Worm (Caenorhabditis elegans): Measurements from ENCODE around the gene best-1.

The best-1 gene

ce11 chrIV:13086705-13087104, 22.9 kb downstream of the best-1 start, which contains the start of gene spin-2:
Gene spin-2 (plus strand): TSS chrIV:13087005.
- no peak for TF ChIP-seq tbx-11 (GFP tag; IDR thresholded peaks at IDR 0.05)
- no peak for TF ChIP-seq B0310.2 (tag; optimal IDR thresholded peaks at IDR 0.05)
- TF ChIP-seq hnd-1 (tag; optimal IDR thresholded peaks at IDR 0.05), result no peak
- TF ChIP-seq aly-1 (tag; optimal IDR thresholded peaks at IDR 0.05), result no peak

- TF ChIP-seq B0310.2 (tag; optimal IDR thresholded peaks at IDR 0.05), result no peak
- no peak for TF ChIP-seq scrt-1 (GFP tag; IDR thresholded peaks at IDR 0.05)
- TF ChIP-seq ceh-13 (GFP tag; optimal IDR thresholded peaks at IDR 0.05), result no peak
- TF ChIP-seq hmbx-1 (tag; optimal IDR thresholded peaks at IDR 0.05), result no peak
- TF ChIP-seq ceh-36 (tag; optimal IDR thresholded peaks at IDR 0.05), result no peak
- TF ChIP-seq tbx-11 (GFP tag; IDR thresholded peaks at IDR 0.05), result no peak
- TF ChIP-seq flt-1 (GFP tag; IDR thresholded peaks at IDR 0.05), result no peak
- no peak for TF ChIP-seq pes-1 (GFP tag; IDR thresholded peaks at IDR 0.05)
- TF ChIP-seq sea-1 (GFP tag; conservative IDR thresholded peaks at IDR 0.05), result no peak
Observed at ce11 chrIV:13085675-13086074, 23.9 kb downstream of the best-1 start.

ce11 chrIV:13082836-13083763, 26.5 kb downstream of the best-1 start:
- TF ChIP-seq ama-1 (optimal IDR thresholded peaks at IDR 0.05) (no peak), tbx-11 (GFP tag; IDR thresholded peaks at IDR 0.05) (no peak), F13C5.2 (tag; optimal IDR thresholded peaks at IDR 0.05) (no peak), sea-1 (GFP tag; conservative IDR thresholded peaks at IDR 0.05) (no peak), ceh-36 (tag; optimal IDR thresholded peaks at IDR 0.05) (no peak)

ce11 chrIV:13082106-13082505, 27.5 kb downstream of the best-1 start:
- no peak for TF ChIP-seq tbx-37 (GFP tag; conservative IDR thresholded peaks at IDR 0.05)
- TF ChIP-seq B0310.2 (tag; optimal IDR thresholded peaks at IDR 0.05), result no peak
- no peak for TF ChIP-seq aly-1 (tag; optimal IDR thresholded peaks at IDR 0.05)
- no peak for TF ChIP-seq ceh-36 (tag; optimal IDR thresholded peaks at IDR 0.05)
- TF ChIP-seq hnd-1 (tag; optimal IDR thresholded peaks at IDR 0.05), result no peak
- TF ChIP-seq flt-1 (GFP tag; IDR thresholded peaks at IDR 0.05), result no peak
- TF ChIP-seq hmg-4 (GFP tag; optimal IDR thresholded peaks at IDR 0.05), result no peak
- TF ChIP-seq ets-7 (tag; optimal IDR thresholded peaks at IDR 0.05), result no peak
- no peak for TF ChIP-seq ceh-13 (GFP tag; optimal IDR thresholded peaks at IDR 0.05)
- TF ChIP-seq ama-1 (optimal IDR thresholded peaks at IDR 0.05), result no peak

ce11 chrIV:13080861-13081260, 28.7 kb downstream of the best-1 start:
- TF ChIP-seq sea-1 (GFP tag; conservative IDR thresholded peaks at IDR 0.05) (no peak), F13C5.2 (tag; optimal IDR thresholded peaks at IDR 0.05) (no peak), B0310.2 (tag; optimal IDR thresholded peaks at IDR 0.05) (no peak), pes-1 (GFP tag; IDR thresholded peaks at IDR 0.05) (no peak), tbx-37 (GFP tag; conservative IDR thresholded peaks at IDR 0.05) (no peak), ets-7 (tag; optimal IDR thresholded peaks at IDR 0.05) (no peak), ceh-36 (tag; optimal IDR thresholded peaks at IDR 0.05) (no peak), ama-1 (optimal IDR thresholded peaks at IDR 0.05) (no peak), hmbx-1 (tag; optimal IDR thresholded peaks at IDR 0.05) (no peak)

ce11 chrIV:13080185-13080584, 29.4 kb downstream of the best-1 start:
- no peak for TF ChIP-seq tbx-37 (GFP tag; conservative IDR thresholded peaks at IDR 0.05)
- TF ChIP-seq flt-1 (GFP tag; IDR thresholded peaks at IDR 0.05), result no peak
- TF ChIP-seq F13C5.2 (tag; optimal IDR thresholded peaks at IDR 0.05), result no peak
- TF ChIP-seq tbx-11 (GFP tag; IDR thresholded peaks at IDR 0.05), result no peak

- TF ChIP-seq aly-1 (tag; optimal IDR thresholded peaks at IDR 0.05) (no peak), pes-1 (GFP tag; IDR thresholded peaks at IDR 0.05) (no peak), F13C5.2 (tag; optimal IDR thresholded peaks at IDR 0.05) (no peak), B0310.2 (tag; optimal IDR thresholded peaks at IDR 0.05) (no peak), hmg-4 (GFP tag; optimal IDR thresholded peaks at IDR 0.05) (no peak), hnd-1 (tag; optimal IDR thresholded peaks at IDR 0.05) (no peak), ceh-13 (GFP tag; optimal IDR thresholded peaks at IDR 0.05) (no peak), scrt-1 (GFP tag; IDR thresholded peaks at IDR 0.05) (no peak), ets-7 (tag; optimal IDR thresholded peaks at IDR 0.05) (no peak), tra-4 (tag; optimal IDR thresholded peaks at IDR 0.05) (no peak), flt-1 (GFP tag; IDR thresholded peaks at IDR 0.05) (no peak), tbx-11 (GFP tag; IDR thresholded peaks at IDR 0.05) (no peak), ama-1 (optimal IDR thresholded peaks at IDR 0.05) (no peak), hmbx-1 (tag; optimal IDR thresholded peaks at IDR 0.05) (no peak), sea-1 (GFP tag; conservative IDR thresholded peaks at IDR 0.05) (no peak), ceh-36 (tag; optimal IDR thresholded peaks at IDR 0.05) (no peak), tbx-37 (GFP tag; conservative IDR thresholded peaks at IDR 0.05) (no peak)
Observed at ce11 chrIV:13079119-13079518, 30.5 kb downstream of the best-1 start, which contains the start of gene C39E9.8. Gene C39E9.8 (plus strand): TSS chrIV:13079446.

- TF ChIP-seq hmbx-1 (tag; optimal IDR thresholded peaks at IDR 0.05) (no peak), hnd-1 (tag; optimal IDR thresholded peaks at IDR 0.05) (no peak), ceh-13 (GFP tag; optimal IDR thresholded peaks at IDR 0.05) (no peak), hmg-4 (GFP tag; optimal IDR thresholded peaks at IDR 0.05) (no peak), scrt-1 (GFP tag; IDR thresholded peaks at IDR 0.05) (no peak), tbx-37 (GFP tag; conservative IDR thresholded peaks at IDR 0.05) (no peak), B0310.2 (tag; optimal IDR thresholded peaks at IDR 0.05) (no peak), tbx-11 (GFP tag; IDR thresholded peaks at IDR 0.05) (no peak), flt-1 (GFP tag; IDR thresholded peaks at IDR 0.05) (no peak), ceh-36 (tag; optimal IDR thresholded peaks at IDR 0.05) (no peak), ama-1 (optimal IDR thresholded peaks at IDR 0.05) (no peak), pes-1 (GFP tag; IDR thresholded peaks at IDR 0.05) (no peak), ets-7 (tag; optimal IDR thresholded peaks at IDR 0.05) (no peak), sea-1 (GFP tag; conservative IDR thresholded peaks at IDR 0.05) (no peak)
Observed at ce11 chrIV:13078342-13078741, 31.2 kb downstream of the best-1 start.

Data from whole organism, early embryonic.